Worm (Caenorhabditis elegans) whole organism, L1 larva: ENCODE data around the gene Y57G11C.41.

Source experiments
- C04F5.9 ChIP-seq: sonication (generic microtip); optimal IDR thresholded peaks from 2 replicates; lab custom pipeline; 2016; ENCODE audit warnings: missing genetic modification characterization, missing compliant biosample characterization
- F16B12.6 ChIP-seq: fragments of 150-350 bp; optimal IDR thresholded peaks from 2 replicates; lab custom pipeline; 2014; ENCODE audit warnings: missing biosample characterization, missing genetic modification characterization
- aha-1 ChIP-seq: fragments of 150-350 bp; optimal IDR thresholded peaks from 2 replicates; lab custom pipeline; 2014; ENCODE audit warnings: missing biosample characterization, missing genetic modification characterization
- alr-1 ChIP-seq: fragments of 200-800 bp; sonication (Bioruptor generic); optimal IDR thresholded peaks from 2 replicates; lab custom pipeline; 2018; ENCODE audit warnings: borderline replicate concordance, mild to moderate bottlenecking, missing genetic modification characterization, missing compliant biosample characterization
- blmp-1 ChIP-seq: fragments of 150-350 bp; optimal IDR thresholded peaks from 2 replicates; lab custom pipeline; 2014; ENCODE audit warnings: missing biosample characterization, missing genetic modification characterization
- ceh-8 ChIP-seq: fragments of 200-800 bp; sonication (Bioruptor generic); optimal IDR thresholded peaks from 2 replicates; lab custom pipeline; 2018; ENCODE audit warnings: mild to moderate bottlenecking, missing genetic modification characterization, moderate library complexity, missing compliant biosample characterization
- ceh-90 ChIP-seq: sonication (generic microtip); optimal IDR thresholded peaks from 2 replicates; lab custom pipeline; 2016; ENCODE audit warnings: missing genetic modification characterization, missing compliant biosample characterization
- efl-1 ChIP-seq, 4 experiments: fragments of 150-350 bp; optimal IDR thresholded peaks in 3 of 4; peaks in 1 of 4; 1 replicate in 1 of 4; 2 replicates in 3 of 4; lab custom pipeline; 2014; ENCODE audit warnings: missing biosample characterization in 2 of 4, missing genetic modification characterization in 2 of 4, missing genetic modification reagents in 2 of 4
- efl-3 ChIP-seq: fragments of 200-800 bp; sonication (Bioruptor generic); optimal IDR thresholded peaks from 2 replicates; lab custom pipeline; 2018; ENCODE audit warnings: mild to moderate bottlenecking, missing genetic modification characterization, missing compliant biosample characterization
- egl-27 ChIP-seq, 2 experiments: fragments of 150-350 bp in 1 of 2; sonication (generic microtip); optimal IDR thresholded peaks; 3 replicates each; lab custom pipeline; 2017 to 2018; ENCODE audit warnings: missing biosample characterization in 2 of 2, missing genetic modification characterization in 2 of 2, missing genetic modification reagents in 2 of 2
- elt-3 ChIP-seq, 6 experiments: fragments of 150-350 bp in 1 of 6; sonication (generic microtip); optimal IDR thresholded peaks; 2 replicates each; lab custom pipeline; 2017 to 2018; ENCODE audit warnings: missing biosample characterization in 6 of 6, missing genetic modification characterization in 6 of 6, inconsistent platforms in 1 of 6
- fkh-8 ChIP-seq: sonication (generic microtip); optimal IDR thresholded peaks from 2 replicates; lab custom pipeline; 2016; ENCODE audit warnings: mild to moderate bottlenecking, missing genetic modification characterization, missing compliant biosample characterization
- fos-1 ChIP-seq: fragments of 150-350 bp; optimal IDR thresholded peaks from 2 replicates; lab custom pipeline; 2014; ENCODE audit warnings: missing biosample characterization, missing genetic modification characterization
- grh-1 ChIP-seq: fragments of 200-800 bp; sonication (Bioruptor generic); IDR thresholded peaks from 2 replicates; pipeline ENCODE4 v1.3.6; 2022; ENCODE audit warnings: missing genetic modification reagents, missing genetic modification characterization, missing compliant biosample characterization
- hlh-17 ChIP-seq: fragments of 200-800 bp; sonication (Bioruptor generic); optimal IDR thresholded peaks from 2 replicates; lab custom pipeline; 2018; ENCODE audit warnings: missing genetic modification characterization, mild to moderate bottlenecking, missing compliant biosample characterization, moderate library complexity, borderline replicate concordance
- hpl-2 ChIP-seq: fragments of 150-350 bp; optimal IDR thresholded peaks from 2 replicates; lab custom pipeline; 2014; ENCODE audit warnings: missing biosample characterization, missing genetic modification reagents, missing genetic modification characterization
- irx-1 ChIP-seq: sonication (generic microtip); optimal IDR thresholded peaks from 2 replicates; lab custom pipeline; 2016; ENCODE audit warnings: missing genetic modification characterization, missing compliant biosample characterization
- lin-15B ChIP-seq: fragments of 150-350 bp; sonication (generic microtip); optimal IDR thresholded peaks from 3 replicates; lab custom pipeline; 2014; ENCODE audit warnings: missing biosample characterization, missing genetic modification characterization
- lin-39 ChIP-seq: fragments of 150-350 bp; optimal IDR thresholded peaks from 2 replicates; lab custom pipeline; 2014; ENCODE audit warnings: missing biosample characterization, missing genetic modification reagents, missing genetic modification characterization
- mab-9 ChIP-seq: fragments of 200-800 bp; sonication (Bioruptor generic); IDR thresholded peaks from 2 replicates; pipeline ENCODE4 v1.3.6; 2022; ENCODE audit warnings: missing genetic modification reagents, missing genetic modification characterization, missing compliant biosample characterization
- nhr-11 ChIP-seq: fragments of 150-350 bp; optimal IDR thresholded peaks from 2 replicates; lab custom pipeline; 2014; ENCODE audit warnings: missing biosample characterization, missing genetic modification characterization
- nhr-19 ChIP-seq: fragments of 200-800 bp; sonication (Bioruptor generic); conservative IDR thresholded peaks from 2 replicates; pipeline ENCODE4 v1.3.6; 2022; ENCODE audit warnings: missing genetic modification characterization, missing compliant biosample characterization
- nhr-237 ChIP-seq: fragments of 150-350 bp; optimal IDR thresholded peaks from 2 replicates; lab custom pipeline; 2014; ENCODE audit warnings: missing biosample characterization, missing genetic modification characterization
- nhr-28 ChIP-seq: fragments of 150-350 bp; optimal IDR thresholded peaks from 2 replicates; lab custom pipeline; 2014; ENCODE audit warnings: missing biosample characterization, missing genetic modification characterization
- nhr-71 ChIP-seq: sonication (generic microtip); optimal IDR thresholded peaks from 2 replicates; lab custom pipeline; 2016; ENCODE audit warnings: mild to moderate bottlenecking, missing genetic modification characterization, moderate library complexity, missing compliant biosample characterization
- nhr-84 ChIP-seq: sonication (generic microtip); optimal IDR thresholded peaks from 2 replicates; lab custom pipeline; 2017; ENCODE audit warnings: missing biosample characterization, missing genetic modification characterization
- nhr-85 ChIP-seq: sonication (generic microtip); peaks from one replicate; lab custom pipeline; 2016; ENCODE audit warnings: missing genetic modification characterization, inconsistent platforms, missing compliant biosample characterization
- nhr-90 ChIP-seq: sonication (generic microtip); optimal IDR thresholded peaks from 2 replicates; lab custom pipeline; 2016; ENCODE audit warnings: mild to moderate bottlenecking, missing genetic modification characterization, missing compliant biosample characterization; ENCODE audit not compliant: poor library complexity
- pag-3 ChIP-seq: sonication (generic microtip); optimal IDR thresholded peaks from 2 replicates; lab custom pipeline; 2017; ENCODE audit warnings: missing genetic modification characterization, mild to moderate bottlenecking, missing compliant biosample characterization, antibody characterized with exemption, borderline replicate concordance; ENCODE audit not compliant: insufficient read depth
- pqm-1 ChIP-seq: sonication (generic microtip); optimal IDR thresholded peaks from 3 replicates; lab custom pipeline; 2017; ENCODE audit warnings: missing biosample characterization, missing genetic modification characterization
- rnt-1 ChIP-seq: sonication (generic microtip); optimal IDR thresholded peaks from 2 replicates; lab custom pipeline; 2016; ENCODE audit warnings: mild to moderate bottlenecking, missing genetic modification characterization, moderate library complexity, missing compliant biosample characterization
- skn-1 ChIP-seq: fragments of 150-350 bp; optimal IDR thresholded peaks from 2 replicates; lab custom pipeline; 2014; ENCODE audit warnings: missing biosample characterization, missing genetic modification characterization
- snpc-4 ChIP-seq: fragments of 150-350 bp; optimal IDR thresholded peaks from 2 replicates; lab custom pipeline; 2014; ENCODE audit warnings: missing biosample characterization, missing genetic modification characterization
- sox-4 ChIP-seq: sonication (generic microtip); optimal IDR thresholded peaks from 2 replicates; lab custom pipeline; 2016; ENCODE audit warnings: missing genetic modification characterization, missing compliant biosample characterization
- sup-37 ChIP-seq: fragments of 200-800 bp; sonication (Bioruptor generic); optimal IDR thresholded peaks from 2 replicates; lab custom pipeline; 2018; ENCODE audit warnings: mild to moderate bottlenecking, missing genetic modification characterization, missing compliant biosample characterization
- swsn-7 ChIP-seq: sonication (generic microtip); optimal IDR thresholded peaks from 2 replicates; lab custom pipeline; 2016; ENCODE audit warnings: missing genetic modification characterization, missing compliant biosample characterization
- tbx-2 ChIP-seq: sonication (generic microtip); optimal IDR thresholded peaks from 2 replicates; lab custom pipeline; 2016; ENCODE audit warnings: missing genetic modification characterization, missing compliant biosample characterization
- unc-30 ChIP-seq: sonication (generic microtip); optimal IDR thresholded peaks from 2 replicates; lab custom pipeline; 2017; ENCODE audit warnings: missing biosample characterization, missing genetic modification characterization
- unc-62 ChIP-seq: fragments of 150-350 bp; optimal IDR thresholded peaks from 2 replicates; lab custom pipeline; 2014; ENCODE audit warnings: missing biosample characterization, missing genetic modification reagents, missing genetic modification characterization
- unc-98 ChIP-seq: fragments of 200-800 bp; sonication (Bioruptor generic); IDR thresholded peaks from 2 replicates; pipeline ENCODE4 v1.3.6; 2022; ENCODE audit warnings: missing genetic modification characterization, missing compliant biosample characterization
- vab-15 ChIP-seq: sonication (generic microtip); optimal IDR thresholded peaks from 2 replicates; lab custom pipeline; 2017; ENCODE audit warnings: missing genotype, mild to moderate bottlenecking, missing genetic modification characterization, missing compliant biosample characterization
- zip-4 ChIP-seq: fragments of 200-800 bp; sonication (Bioruptor generic); optimal IDR thresholded peaks from 2 replicates; lab custom pipeline; 2018; ENCODE audit warnings: mild to moderate bottlenecking, missing genetic modification characterization, moderate library complexity, missing compliant biosample characterization
- ztf-11 ChIP-seq, 2 experiments: sonication (generic microtip); optimal IDR thresholded peaks; 2 replicates each; lab custom pipeline; 2016 to 2017; ENCODE audit warnings: missing genetic modification characterization in 2 of 2, missing biosample characterization in 1 of 2, missing compliant biosample characterization in 1 of 2
- ztf-4 ChIP-seq: fragments of 150-350 bp; optimal IDR thresholded peaks from 2 replicates; lab custom pipeline; 2014; ENCODE audit warnings: missing biosample characterization, missing genetic modification characterization

Y57G11C.41 gene

ce11 chrIV:14656573-14657129 is 49.6 kb downstream of the Y57G11C.41 start, which contains the start of gene Y57G11C.33 (continued):
- no peak for TF ChIP-seq pqm-1 (tag; lab: Kevin White, UChicago)
- TF ChIP-seq ztf-4 (tag; lab: Kevin White, UChicago), result no peak
- TF ChIP-seq ceh-8 (GFP tag; lab: Kevin White, UChicago), result no peak
- TF ChIP-seq nhr-237, result no peak
- no peak for TF ChIP-seq pag-3
- TF ChIP-seq tbx-2 (tag; lab: Kevin White, UChicago), result peak; percentile 29
- TF ChIP-seq nhr-84 (tag; lab: Kevin White, UChicago), result no peak
- no peak for TF ChIP-seq zip-4 (GFP tag; lab: Kevin White, UChicago)
- no peak for TF ChIP-seq unc-30 (tag; lab: Kevin White, UChicago)
- no peak for TF ChIP-seq nhr-11 (tag; lab: Kevin White, UChicago)
- TF ChIP-seq egl-27 (tag; optimal IDR thresholded peaks at IDR 0.05; lab: Kevin White, UChicago), result no peak
- TF ChIP-seq nhr-85, result no peak
- TF ChIP-seq efl-3, result no peak
- peak; percentile 36 for TF ChIP-seq blmp-1 (tag; lab: Kevin White, UChicago)
- no peak for TF ChIP-seq lin-39 (tag; lab: Kevin White, UChicago)
- TF ChIP-seq nhr-28 (tag; lab: Kevin White, UChicago), result no peak
- no peak for TF ChIP-seq lin-15B (tag; lab: Kevin White, UChicago)
- peak; percentile 91 for TF ChIP-seq F16B12.6 (tag; lab: Kevin White, UChicago)
- TF ChIP-seq skn-1 (tag; lab: Kevin White, UChicago), result no peak
- no peak for TF ChIP-seq nhr-19 (GFP tag; lab: Robert Waterston, UW)
- no peak for TF ChIP-seq mab-9 (GFP tag; lab: Robert Waterston, UW)
- TF ChIP-seq unc-98 (GFP tag; lab: Robert Waterston, UW), result no peak
- no peak for TF ChIP-seq hlh-17
- no peak for TF ChIP-seq aha-1 (tag; lab: Kevin White, UChicago)
- TF ChIP-seq unc-62 (GFP tag; lab: Kevin White, UChicago), result no peak
- peak; percentile 28 for TF ChIP-seq nhr-90 (tag; lab: Kevin White, UChicago)
- no peak for TF ChIP-seq elt-3 (tag; optimal IDR thresholded peaks at IDR 0.05; lab: Kevin White, UChicago)
- TF ChIP-seq vab-15 (tag; lab: Kevin White, UChicago), result no peak
- no peak for TF ChIP-seq rnt-1 (tag; lab: Kevin White, UChicago)
- no peak for TF ChIP-seq snpc-4 (tag; lab: Kevin White, UChicago)
- TF ChIP-seq ztf-11 (tag; optimal IDR thresholded peaks at IDR 0.05; lab: Kevin White, UChicago), result no peak
- TF ChIP-seq nhr-71 (tag; lab: Kevin White, UChicago), result peak; percentile 52
- peak; percentile 12 to 49 for TF ChIP-seq efl-1 (optimal IDR thresholded peaks at IDR 0.05; lab: Kevin White, UChicago)
- peak in 1 of 2 experiments; percentile 42 for TF ChIP-seq efl-1 (GFP tag; optimal IDR thresholded peaks at IDR 0.05 in 1 of 2; lab: Kevin White, UChicago)
- no peak for TF ChIP-seq fos-1 (tag; lab: Kevin White, UChicago)
- TF ChIP-seq grh-1 (GFP tag; lab: Robert Waterston, UW), result no peak
- TF ChIP-seq swsn-7 (tag; lab: Kevin White, UChicago), result peak; percentile 49
- no peak for TF ChIP-seq sox-4
- no peak for TF ChIP-seq alr-1 (tag; lab: Kevin White, UChicago)
- no peak for TF ChIP-seq C04F5.9 (tag; lab: Kevin White, UChicago)
- TF ChIP-seq fkh-8 (tag; lab: Kevin White, UChicago), result no peak
- no peak for TF ChIP-seq hpl-2
- TF ChIP-seq ceh-90 (tag; lab: Kevin White, UChicago), result no peak
- no peak for TF ChIP-seq sup-37 (GFP tag; lab: Kevin White, UChicago)
- peak; percentile 14 for TF ChIP-seq irx-1 (tag; lab: Kevin White, UChicago)
- TF ChIP-seq, all 84 proteins: peak for 20
